Worm (Caenorhabditis elegans) whole organism, L4 larva: Measurements from ENCODE around the gene Y17G7B.17.

Experiments used
- F37D6.2 ChIP-seq: sonication (generic microtip); optimal IDR thresholded peaks from 2 replicates; lab custom pipeline; 2016; ENCODE audit warnings: mild to moderate bottlenecking, missing genetic modification characterization, missing compliant biosample characterization
- ZK337.2 ChIP-seq: fragments of 200-800 bp; sonication (Bioruptor generic); IDR thresholded peaks from 2 replicates; pipeline ENCODE4 v1.3.6; 2022; ENCODE audit warnings: missing genetic modification reagents, missing genetic modification characterization, missing compliant biosample characterization
- ZK546.5 ChIP-seq, 2 experiments: sonication (generic microtip); optimal IDR thresholded peaks; 2 replicates each; lab custom pipeline; 2017; ENCODE audit warnings: missing biosample characterization in 2 of 2, missing genetic modification characterization in 2 of 2
- aha-1 ChIP-seq: fragments of 150-350 bp; peaks from one replicate; lab custom pipeline; 2014; ENCODE audit warnings: missing biosample characterization, missing genetic modification characterization
- ceh-32 ChIP-seq: sonication (generic microtip); optimal IDR thresholded peaks from 2 replicates; lab custom pipeline; 2016; ENCODE audit warnings: mild to moderate bottlenecking, missing genetic modification characterization, missing compliant biosample characterization; ENCODE audit not compliant: poor library complexity
- daf-16 ChIP-seq, 3 experiments: sonication (generic microtip); optimal IDR thresholded peaks; 2 replicates each; lab custom pipeline; 2016 to 2017; ENCODE audit warnings: missing genetic modification characterization in 3 of 3, missing genetic modification reagents in 3 of 3, mild to moderate bottlenecking in 2 of 3, missing compliant biosample characterization in 2 of 3, missing biosample characterization in 1 of 3, moderate library complexity in 1 of 3
- dmd-6 ChIP-seq: fragments of 200-800 bp; sonication (Bioruptor generic); IDR thresholded peaks from 2 replicates; pipeline ENCODE4 v1.3.6; 2022; ENCODE audit warnings: missing genetic modification reagents, missing genetic modification characterization, missing compliant biosample characterization
- dpl-1 ChIP-seq: fragments of 150-350 bp; optimal IDR thresholded peaks from 2 replicates; lab custom pipeline; 2014; ENCODE audit warnings: missing biosample characterization, missing genetic modification reagents, missing genetic modification characterization
- dve-1 ChIP-seq: sonication (generic microtip); optimal IDR thresholded peaks from 2 replicates; lab custom pipeline; 2017; ENCODE audit warnings: antibody characterized with exemption, mild to moderate bottlenecking, missing genetic modification characterization, missing compliant biosample characterization; ENCODE audit not compliant: insufficient read depth
- egl-27 ChIP-seq: sonication (generic microtip); optimal IDR thresholded peaks from 3 replicates; lab custom pipeline; 2017; ENCODE audit warnings: missing biosample characterization, missing genetic modification reagents, missing genetic modification characterization
- fos-1 ChIP-seq: fragments of 150-350 bp; optimal IDR thresholded peaks from 2 replicates; lab custom pipeline; 2014; ENCODE audit warnings: missing biosample characterization, missing genetic modification characterization
- hif-1 ChIP-seq, 2 experiments: sonication (generic microtip); optimal IDR thresholded peaks; 2 replicates each; lab custom pipeline; 2016 to 2017; ENCODE audit warnings: missing compliant biosample characterization in 2 of 2, missing genetic modification characterization in 2 of 2, missing genetic modification reagents in 2 of 2, missing genotype in 2 of 2, mild to moderate bottlenecking in 1 of 2
- hlh-11 ChIP-seq: fragments of 200-800 bp; sonication (Bioruptor generic); optimal IDR thresholded peaks from 2 replicates; lab custom pipeline; 2018; ENCODE audit warnings: mild to moderate bottlenecking, missing genetic modification characterization, missing compliant biosample characterization
- lin-1 ChIP-seq: fragments of 200-800 bp; sonication (Bioruptor generic); IDR thresholded peaks from 2 replicates; pipeline ENCODE4 v1.3.6; 2022; ENCODE audit warnings: missing genetic modification reagents, missing genetic modification characterization, missing compliant biosample characterization
- lin-15B ChIP-seq: fragments of 150-350 bp; sonication (generic microtip); optimal IDR thresholded peaks from 3 replicates; lab custom pipeline; 2014; ENCODE audit warnings: missing biosample characterization, missing genetic modification characterization
- lin-38 ChIP-seq: fragments of 200-800 bp; sonication (Bioruptor generic); IDR thresholded peaks from 2 replicates; pipeline ENCODE4 v1.3.6; 2022; ENCODE audit warnings: missing genetic modification reagents, missing genetic modification characterization, missing compliant biosample characterization
- lsy-2 ChIP-seq, 2 experiments: fragments of 150-350 bp in 1 of 2; sonication (generic microtip) in 1 of 2; optimal IDR thresholded peaks; 2 replicates each; lab custom pipeline; 2014 to 2017; ENCODE audit warnings: missing biosample characterization in 2 of 2, missing genetic modification characterization in 2 of 2
- mdl-1 ChIP-seq, 2 experiments: fragments of 150-350 bp in 1 of 2; sonication (generic microtip) in 1 of 2; optimal IDR thresholded peaks; 2 replicates each; lab custom pipeline; 2014 to 2017; ENCODE audit warnings: missing biosample characterization in 2 of 2, missing genetic modification characterization in 2 of 2
- mxl-2 ChIP-seq: fragments of 200-800 bp; sonication (Bioruptor generic); conservative IDR thresholded peaks from 2 replicates; pipeline ENCODE4 v1.3.6; 2022; ENCODE audit warnings: missing genetic modification reagents, missing genetic modification characterization, missing compliant biosample characterization
- nhr-28 ChIP-seq: fragments of 150-350 bp; optimal IDR thresholded peaks from 2 replicates; lab custom pipeline; 2014; ENCODE audit warnings: missing biosample characterization, missing genetic modification characterization
- nhr-48 ChIP-seq: sonication (generic microtip); optimal IDR thresholded peaks from 2 replicates; lab custom pipeline; 2016; ENCODE audit warnings: mild to moderate bottlenecking, missing genetic modification characterization, missing compliant biosample characterization
- nhr-77 ChIP-seq: fragments of 150-350 bp; optimal IDR thresholded peaks from 2 replicates; lab custom pipeline; 2014; ENCODE audit warnings: missing biosample characterization, missing genetic modification characterization
- pqm-1 ChIP-seq: sonication (generic microtip); optimal IDR thresholded peaks from 2 replicates; lab custom pipeline; 2017; ENCODE audit warnings: missing biosample characterization, missing genetic modification characterization
- sdz-12 ChIP-seq: fragments of 200-800 bp; sonication (Bioruptor generic); optimal IDR thresholded peaks from 2 replicates; lab custom pipeline; 2018; ENCODE audit warnings: mild to moderate bottlenecking, missing genetic modification characterization, missing compliant biosample characterization
- set-16 ChIP-seq: fragments of 200-800 bp; sonication (Bioruptor generic); IDR thresholded peaks from 2 replicates; pipeline ENCODE4 v1.3.6; 2022; ENCODE audit warnings: missing genetic modification reagents, missing genetic modification characterization, missing compliant biosample characterization
- skn-1 ChIP-seq: fragments of 150-350 bp; optimal IDR thresholded peaks from 2 replicates; lab custom pipeline; 2014; ENCODE audit warnings: missing biosample characterization, missing genetic modification characterization
- snpc-4 ChIP-seq: fragments of 150-350 bp; optimal IDR thresholded peaks from 2 replicates; lab custom pipeline; 2014; ENCODE audit warnings: missing biosample characterization, missing genetic modification characterization
- tag-97 ChIP-seq: fragments of 200-800 bp; sonication (Bioruptor generic); IDR thresholded peaks from 2 replicates; pipeline ENCODE4 v1.3.6; 2022; ENCODE audit warnings: missing genetic modification characterization, missing compliant biosample characterization
- unc-62 ChIP-seq, 3 experiments: fragments of 150-350 bp in 1 of 3; sonication (generic microtip); optimal IDR thresholded peaks in 2 of 3; peaks in 1 of 3; 1 replicate in 1 of 3; 2 replicates in 2 of 3; lab custom pipeline; 2014 to 2017; ENCODE audit warnings: missing biosample characterization in 3 of 3, missing genetic modification characterization in 3 of 3, missing genetic modification reagents in 3 of 3, missing genotype in 1 of 3
- zfp-3 ChIP-seq: fragments of 200-800 bp; sonication (Bioruptor generic); conservative IDR thresholded peaks from 2 replicates; pipeline ENCODE4 v1.3.6; 2022; ENCODE audit warnings: missing genetic modification reagents, missing genetic modification characterization, missing compliant biosample characterization
- ztf-7 ChIP-seq: fragments of 150-350 bp; optimal IDR thresholded peaks from 2 replicates; lab custom pipeline; 2014; ENCODE audit warnings: missing biosample characterization, missing genetic modification characterization

The Y17G7B.17 gene

DNA sequence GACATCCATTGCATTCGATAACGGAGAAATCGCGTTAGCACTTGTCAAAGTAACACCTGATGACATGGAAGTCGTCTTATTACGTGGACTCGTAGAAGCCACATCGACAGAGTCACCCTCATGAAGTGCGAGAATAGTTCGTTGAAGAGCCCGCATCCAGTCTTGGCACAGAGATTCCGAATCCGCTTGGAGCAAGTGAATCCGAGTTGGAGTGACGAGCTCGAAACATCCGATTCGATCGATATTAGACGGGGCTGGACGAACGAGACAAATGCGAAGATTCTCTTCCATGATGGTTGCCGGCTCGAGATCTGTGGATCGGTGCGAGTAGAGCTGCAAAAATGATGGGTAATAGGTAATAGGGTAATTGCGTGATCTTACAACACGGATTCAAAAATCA is 22.5 kb downstream of the Y17G7B.17 start:
- TF ChIP-seq zfp-3 (GFP tag; lab: Robert Waterston, UW): no peak
- no peak for TF ChIP-seq fos-1 (tag; lab: Kevin White, UChicago)
- no peak for TF ChIP-seq skn-1 (tag; lab: Kevin White, UChicago)
- TF ChIP-seq unc-62 (GFP tag; optimal IDR thresholded peaks at IDR 0.05 in 1 of 2; lab: Kevin White, UChicago): peak in 1 of 2 experiments; percentile 98
- no peak for TF ChIP-seq unc-62 (tag; optimal IDR thresholded peaks at IDR 0.05; lab: Kevin White, UChicago)
- no peak for TF ChIP-seq sdz-12 (GFP tag; lab: Kevin White, UChicago)
- no peak for TF ChIP-seq nhr-28 (tag; lab: Kevin White, UChicago)
- TF ChIP-seq lin-1 (GFP tag; lab: Robert Waterston, UW): no peak

ce11 chrII:12076355-12076754 is 23.4 kb downstream of the Y17G7B.17 start:
- TF ChIP-seq ZK546.5 (tag; optimal IDR thresholded peaks at IDR 0.05; lab: Kevin White, UChicago): no peak
- peak; percentile 19; the same call in 1 of the 2 replicates for TF ChIP-seq lin-38 (GFP tag; lab: Robert Waterston, UW)
- TF ChIP-seq ztf-7 (tag; lab: Kevin White, UChicago): no peak
- no peak for TF ChIP-seq ceh-32 (tag; lab: Kevin White, UChicago)
- TF ChIP-seq set-16: peak; percentile 41; the same call in 1 of the 2 replicates

- TF ChIP-seq dmd-6 (GFP tag; lab: Robert Waterston, UW) (no peak), aha-1 (tag; lab: Kevin White, UChicago) (peak; percentile 97)
Observed at ce11 chrII:12071243-12071642, 28.5 kb downstream of the Y17G7B.17 start.

ce11 chrII:12067451-12068076 is 32.2 kb downstream of the Y17G7B.17 start, which contains the start of gene Y17G7B.22:
Y17G7B.22 (plus strand) TSS chrII:12068026.
- TF ChIP-seq nhr-77 (no peak), mxl-2 (GFP tag; lab: Robert Waterston, UW) (no peak), egl-27 (no peak), F37D6.2 (tag; lab: Kevin White, UChicago) (no peak), dpl-1 (no peak), tag-97 (GFP tag; lab: Robert Waterston, UW) (no peak), skn-1 (tag; lab: Kevin White, UChicago) (no peak)

DNA sequence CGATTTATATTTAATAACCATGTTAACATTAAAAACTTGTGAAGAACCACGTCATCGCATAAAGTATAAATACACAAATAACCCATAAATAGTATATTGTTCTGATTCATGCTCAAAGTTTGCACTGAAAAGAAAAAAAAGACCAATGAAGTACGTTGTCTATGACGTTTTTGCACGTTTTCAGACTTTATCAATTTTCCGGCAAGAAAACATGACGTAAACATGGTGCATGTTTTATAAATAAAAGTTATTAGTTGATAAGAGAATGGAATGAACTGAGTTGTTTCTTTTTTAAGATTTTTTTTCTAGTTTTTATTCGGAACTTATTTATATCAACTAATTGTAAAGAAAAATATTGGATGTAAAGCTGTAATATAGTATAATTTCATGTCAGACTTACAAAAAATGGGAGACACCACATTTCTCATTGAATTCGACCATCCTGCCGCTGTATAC is 35.1 kb downstream of the Y17G7B.17 start, which contains the start of gene arrd-8:
TSS of gene arrd-8 (plus strand) at position 406 of the 456 bp plus-strand sequence.
- TF ChIP-seq nhr-77: peak; percentile 20
- no peak for TF ChIP-seq egl-27
- peak in 1 of 2 experiments; percentile 10 for TF ChIP-seq lsy-2 (tag; optimal IDR thresholded peaks at IDR 0.05; lab: Kevin White, UChicago)
- TF ChIP-seq pqm-1 (tag; lab: Kevin White, UChicago): peak; percentile 35
- peak in 1 of 2 experiments; percentile 48 for TF ChIP-seq mdl-1 (tag; optimal IDR thresholded peaks at IDR 0.05; lab: Kevin White, UChicago)
- peak; percentile 18 for TF ChIP-seq dve-1 (tag; lab: Kevin White, UChicago)
- TF ChIP-seq snpc-4: no peak
- TF ChIP-seq daf-16 (GFP tag; optimal IDR thresholded peaks at IDR 0.05; lab: Kevin White, UChicago): no peak
- peak; percentile 85 for TF ChIP-seq daf-16 (tag; optimal IDR thresholded peaks at IDR 0.05; lab: Kevin White, UChicago)
- no peak for TF ChIP-seq lin-15B (tag; lab: Kevin White, UChicago)
- TF ChIP-seq nhr-48 (tag; lab: Kevin White, UChicago): peak; percentile 18
- peak in 1 of 2 experiments; percentile 7 for TF ChIP-seq hif-1 (tag; optimal IDR thresholded peaks at IDR 0.05; lab: Kevin White, UChicago)
- TF ChIP-seq dmd-6 (GFP tag; lab: Robert Waterston, UW): peak; percentile 58
- TF ChIP-seq hlh-11: peak; percentile 17
- no peak for TF ChIP-seq ZK337.2
- TF ChIP-seq, all 104 proteins: peak for 10
